Worm (Caenorhabditis elegans): ENCODE measurements around the gene far-3.

The far-3 gene

DNA sequence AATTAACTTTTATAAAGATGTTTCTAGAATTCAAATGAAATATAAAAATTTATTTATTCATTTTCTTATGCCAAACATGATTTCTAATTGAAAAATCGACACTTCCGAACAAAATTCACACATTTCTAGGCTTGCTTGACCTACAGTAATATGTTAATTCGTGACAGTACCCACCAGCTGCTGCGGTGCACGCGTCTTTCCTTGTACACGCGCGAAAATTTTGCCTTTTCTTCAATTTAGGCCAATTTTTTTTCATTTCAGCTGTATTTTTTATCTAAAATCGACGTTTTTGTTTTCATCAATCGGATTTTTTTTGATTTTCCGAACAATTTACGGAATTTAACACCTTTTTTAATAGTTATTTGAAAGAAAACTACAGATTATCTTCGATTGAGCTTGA, 2.7 kb upstream of the far-3 start:
- TF ChIP-seq tbx-2 (tag; optimal IDR thresholded peaks at IDR 0.05) (no peak), nfya-1 (tag; optimal IDR thresholded peaks at IDR 0.05; ENCODE audit: insufficient read depth) (no peak), unc-62 (GFP tag; optimal IDR thresholded peaks at IDR 0.05) (no peak), daf-12 (tag; optimal IDR thresholded peaks at IDR 0.05) (no peak), skn-1 (tag; optimal IDR thresholded peaks at IDR 0.05) (no peak), ceh-28 (tag; optimal IDR thresholded peaks at IDR 0.05) (no peak), elt-1 (tag; optimal IDR thresholded peaks at IDR 0.05) (no peak), nhr-28 (tag; optimal IDR thresholded peaks at IDR 0.05) (no peak), nhr-77 (tag; optimal IDR thresholded peaks at IDR 0.05) (no peak), R02D3.7 (tag; optimal IDR thresholded peaks at IDR 0.05) (no peak), nhr-67 (tag; optimal IDR thresholded peaks at IDR 0.05) (no peak), lin-15B (tag; optimal IDR thresholded peaks at IDR 0.05) (no peak), nhr-23 (tag; optimal IDR thresholded peaks at IDR 0.05) (no peak), egl-5 (tag; optimal IDR thresholded peaks at IDR 0.05) (no peak), nhr-43 (tag; optimal IDR thresholded peaks at IDR 0.05; ENCODE audit: poor library complexity, severe bottlenecking) (no peak), jun-1 (tag; optimal IDR thresholded peaks at IDR 0.05) (no peak), ztf-11 (tag; optimal IDR thresholded peaks at IDR 0.05) (no peak), eor-1 (tag; optimal IDR thresholded peaks at IDR 0.05) (no peak), elt-3 (tag; optimal IDR thresholded peaks at IDR 0.05) (no peak)

DNA sequence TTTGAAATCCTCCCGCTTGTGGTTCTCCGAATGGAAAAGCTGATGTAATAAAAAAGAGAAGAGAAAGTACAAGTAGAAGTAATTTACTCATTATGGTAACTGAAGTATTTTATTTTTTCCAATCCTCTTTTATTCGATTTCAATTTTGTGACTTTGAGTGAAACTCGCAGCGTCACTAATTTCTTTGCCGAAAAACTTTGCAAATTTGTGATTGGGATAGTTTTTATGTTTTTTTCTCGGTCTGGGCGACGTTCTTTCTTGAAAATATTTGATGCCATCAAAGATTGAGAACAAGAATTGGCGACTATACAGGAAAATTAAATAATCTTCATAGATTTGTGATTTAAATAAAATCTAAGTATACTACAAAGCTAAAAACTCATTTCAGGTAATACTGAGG, 2.2 kb upstream of the far-3 start, which contains the start of gene far-4:
Gene far-4 (minus strand): TSS at position 101 of the 400 bp plus-strand sequence.
- TF ChIP-seq ztf-11 (tag; optimal IDR thresholded peaks at IDR 0.05) (no peak), nhr-76 (tag; optimal IDR thresholded peaks at IDR 0.05) (no peak), ceh-28 (tag; optimal IDR thresholded peaks at IDR 0.05) (no peak), mml-1 (tag; optimal IDR thresholded peaks at IDR 0.05) (no peak)

ce11 chrV:12995269-12995668, 2.1 kb downstream of the far-3 start, which contains the start of gene far-5:
TSS of gene far-5 (plus strand) at chrV:12995569.
- TF ChIP-seq nhr-23 (tag; optimal IDR thresholded peaks at IDR 0.05) (peak; percentile 2), unc-62 (GFP tag; optimal IDR thresholded peaks at IDR 0.05) (no peak)

DNA sequence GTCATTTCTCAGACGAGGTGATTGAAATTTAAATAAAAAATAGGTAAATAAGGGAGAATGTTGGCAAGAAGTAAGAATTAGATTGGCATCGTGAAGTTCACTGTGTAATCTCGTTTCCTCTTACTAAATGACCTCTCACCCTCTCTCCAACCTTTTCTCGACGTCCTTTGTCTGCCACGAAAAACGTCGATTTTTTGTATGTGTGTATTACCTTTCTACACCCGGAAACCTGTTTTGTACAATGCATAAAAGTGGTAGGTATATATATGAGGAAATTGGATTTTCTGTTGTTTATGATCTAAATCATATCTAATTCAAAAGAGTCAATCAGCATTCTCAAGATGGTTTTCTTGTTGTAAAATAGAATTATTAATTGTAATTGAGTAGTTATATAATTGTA, 4.4 kb downstream of the far-3 start, which contains the start of the genes F15B9.11 and dsl-7:
Gene F15B9.11 (minus strand): TSS at position 5 of the 400 bp plus-strand sequence.
Gene dsl-7 (plus strand): TSS at position 260 of the 400 bp plus-strand sequence.
- TF ChIP-seq lin-39 (tag; optimal IDR thresholded peaks at IDR 0.05) (no peak), elt-1 (tag; optimal IDR thresholded peaks at IDR 0.05) (peak; percentile 17), nhr-25 (tag; optimal IDR thresholded peaks at IDR 0.05) (peak; percentile 73)

- TF ChIP-seq fos-1 (tag; optimal IDR thresholded peaks at IDR 0.05) (no peak), nhr-25 (tag; optimal IDR thresholded peaks at IDR 0.05) (no peak), sea-2 (GFP tag; optimal IDR thresholded peaks at IDR 0.05) (no peak)
These were observed 9.1 kb downstream of the far-3 start, which contains the start of gene F15B9.8 for ce11 chrV:12988256-12988655. TSS of gene F15B9.8 (plus strand) at chrV:12988556.

DNA sequence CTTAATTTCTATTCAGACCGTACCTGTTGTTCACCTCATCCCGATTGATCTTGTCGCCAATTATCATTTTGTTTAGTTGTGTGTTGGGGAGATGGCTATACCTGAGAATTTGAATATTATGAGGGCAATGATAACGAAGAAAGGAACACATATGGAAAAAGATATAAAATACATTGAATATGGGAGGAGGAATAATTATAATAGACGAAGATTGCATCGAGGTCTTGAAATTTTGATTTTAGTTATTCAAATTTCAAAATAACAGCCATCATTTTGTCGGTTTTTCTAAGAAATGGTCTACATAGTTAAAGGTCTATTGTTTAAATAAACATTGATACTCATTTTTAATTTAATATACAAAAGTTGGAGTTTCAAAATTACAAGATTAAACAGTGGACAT, 10.3 kb downstream of the far-3 start, which contains the start of gene shw-3:
Gene shw-3 (minus strand): TSS at position 101 of the 400 bp plus-strand sequence.
- TF ChIP-seq ceh-82 (tag; optimal IDR thresholded peaks at IDR 0.05): no peak
- TF ChIP-seq lsy-12 (tag; optimal IDR thresholded peaks at IDR 0.05): no peak
- no peak for TF ChIP-seq unc-39 (tag; optimal IDR thresholded peaks at IDR 0.05)
- TF ChIP-seq fkh-2 (tag; optimal IDR thresholded peaks at IDR 0.05): no peak
- TF ChIP-seq egl-5 (tag; optimal IDR thresholded peaks at IDR 0.05): no peak
- no peak for TF ChIP-seq egl-27 (tag; optimal IDR thresholded peaks at IDR 0.05)
- no peak for TF ChIP-seq jun-1 (tag; optimal IDR thresholded peaks at IDR 0.05)
- TF ChIP-seq mdl-1 (tag; optimal IDR thresholded peaks at IDR 0.05): no peak
- no peak for TF ChIP-seq lin-15B (tag; optimal IDR thresholded peaks at IDR 0.05)
- TF ChIP-seq eor-1 (tag; optimal IDR thresholded peaks at IDR 0.05): no peak
